Fruit fly (Drosophila melanogaster): ENCODE results near the gene Pfdn4.

The Pfdn4 gene

dm6 chr3L:5352684-5353322 lies 15.0 kb downstream of the Pfdn4 start (continued):
- TF ChIP-seq Eip75B (GFP tag; optimal IDR thresholded peaks at IDR 0.05), result peak; percentile 92
- peak; percentile 61 for TF ChIP-seq CG34406 (GFP tag; optimal IDR thresholded peaks at IDR 0.05)
- TF ChIP-seq CG10669 (GFP tag; optimal IDR thresholded peaks at IDR 0.05), result peak; percentile 95
- TF ChIP-seq CG8319 (GFP tag; optimal IDR thresholded peaks at IDR 0.05), result peak; percentile 26
- peak; percentile 72 for TF ChIP-seq Met (GFP tag; optimal IDR thresholded peaks at IDR 0.05)
- TF ChIP-seq eg (GFP tag; IDR thresholded peaks at IDR 0.05), result no peak
- peak; percentile 86 for TF ChIP-seq CG10631 (GFP tag; optimal IDR thresholded peaks at IDR 0.05)
- TF ChIP-seq net (GFP tag; optimal IDR thresholded peaks at IDR 0.05), result peak; percentile 61
- peak; percentile 89 for TF ChIP-seq CG6163 (GFP tag; IDR thresholded peaks at IDR 0.05)
- TF ChIP-seq lz (GFP tag; optimal IDR thresholded peaks at IDR 0.05), result peak; percentile 60
- peak; percentile 73 for TF ChIP-seq esn (GFP tag; optimal IDR thresholded peaks at IDR 0.05)
- TF ChIP-seq CG11762 (GFP tag; optimal IDR thresholded peaks at IDR 0.05; ENCODE audit: insufficient read depth), result peak; percentile 59
- TF ChIP-seq CG6792 (GFP tag; optimal IDR thresholded peaks at IDR 0.05), result peak; percentile 77

DNA sequence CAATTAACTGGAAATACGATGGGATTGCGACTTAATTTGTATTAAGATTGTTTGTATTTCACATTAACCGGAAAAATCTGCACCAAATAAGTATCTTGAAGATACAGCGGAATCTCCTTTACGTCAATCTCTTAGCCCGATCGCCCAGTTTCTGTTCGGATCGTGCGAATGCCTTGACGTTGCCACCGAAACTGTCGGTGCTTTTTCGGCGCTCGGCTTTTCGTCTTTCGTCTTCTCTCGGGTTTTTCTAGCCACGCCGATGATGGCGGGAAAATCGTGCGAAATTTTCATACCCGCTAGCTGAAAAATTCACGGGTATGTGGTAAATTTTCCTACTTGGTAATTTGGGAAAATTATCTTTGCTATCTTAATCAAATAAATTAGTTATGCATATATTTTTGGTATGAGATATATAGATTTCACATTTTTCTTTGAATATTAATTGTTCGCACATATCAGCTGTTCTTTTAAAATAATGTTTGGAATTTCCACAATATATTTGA lies 16.4 kb downstream of the Pfdn4 start:
- TF ChIP-seq Eip78C (GFP tag) (peak; percentile 53), CG8632 (GFP tag; optimal IDR thresholded peaks at IDR 0.05) (no peak)

- TF ChIP-seq OdsH (GFP tag; optimal IDR thresholded peaks at IDR 0.05) (peak; percentile 9), Hr4 (GFP tag; optimal IDR thresholded peaks at IDR 0.05) (no peak), fd59A (GFP tag; optimal IDR thresholded peaks at IDR 0.05) (peak; percentile 21), achi (GFP tag; optimal IDR thresholded peaks at IDR 0.05) (peak; percentile 26), CG3032 (tag; optimal IDR thresholded peaks at IDR 0.05) (no peak), svp (GFP tag) (peak; percentile 36), acj6 (GFP tag; optimal IDR thresholded peaks at IDR 0.05) (peak; percentile 2), esn (GFP tag; optimal IDR thresholded peaks at IDR 0.05) (no peak), CG11294 (GFP tag; IDR thresholded peaks at IDR 0.05) (no peak), CG6276 (GFP tag; optimal IDR thresholded peaks at IDR 0.05) (no peak), dsx (GFP tag; optimal IDR thresholded peaks at IDR 0.05; ENCODE audit: poor library complexity, severe bottlenecking) (peak; percentile 80), CG8119 (GFP tag; IDR thresholded peaks at IDR 0.05) (no peak), Eip78C (GFP tag) (peak; percentile 77), topi (GFP tag; optimal IDR thresholded peaks at IDR 0.05) (no peak), CG31627 (GFP tag; optimal IDR thresholded peaks at IDR 0.05) (no peak), Lpt (GFP tag; optimal IDR thresholded peaks at IDR 0.05) (peak; percentile 1), CG15336 (GFP tag; IDR thresholded peaks at IDR 0.05) (no peak), CG10631 (GFP tag; optimal IDR thresholded peaks at IDR 0.05) (peak; percentile 39), CG8319 (GFP tag; optimal IDR thresholded peaks at IDR 0.05) (no peak), eg (GFP tag; IDR thresholded peaks at IDR 0.05) (no peak)
These were observed 18.0 kb downstream of the Pfdn4 start for dm6 chr3L:5349751-5350310.

dm6 chr3L:5348987-5349386 lies 18.8 kb downstream of the Pfdn4 start:
- no peak for TF ChIP-seq Gug (GFP tag; IDR thresholded peaks at IDR 0.05)
- TF ChIP-seq fkh (GFP tag; optimal IDR thresholded peaks at IDR 0.05), result peak; percentile 65
- peak; percentile 2 for TF ChIP-seq svp (GFP tag)

DNA sequence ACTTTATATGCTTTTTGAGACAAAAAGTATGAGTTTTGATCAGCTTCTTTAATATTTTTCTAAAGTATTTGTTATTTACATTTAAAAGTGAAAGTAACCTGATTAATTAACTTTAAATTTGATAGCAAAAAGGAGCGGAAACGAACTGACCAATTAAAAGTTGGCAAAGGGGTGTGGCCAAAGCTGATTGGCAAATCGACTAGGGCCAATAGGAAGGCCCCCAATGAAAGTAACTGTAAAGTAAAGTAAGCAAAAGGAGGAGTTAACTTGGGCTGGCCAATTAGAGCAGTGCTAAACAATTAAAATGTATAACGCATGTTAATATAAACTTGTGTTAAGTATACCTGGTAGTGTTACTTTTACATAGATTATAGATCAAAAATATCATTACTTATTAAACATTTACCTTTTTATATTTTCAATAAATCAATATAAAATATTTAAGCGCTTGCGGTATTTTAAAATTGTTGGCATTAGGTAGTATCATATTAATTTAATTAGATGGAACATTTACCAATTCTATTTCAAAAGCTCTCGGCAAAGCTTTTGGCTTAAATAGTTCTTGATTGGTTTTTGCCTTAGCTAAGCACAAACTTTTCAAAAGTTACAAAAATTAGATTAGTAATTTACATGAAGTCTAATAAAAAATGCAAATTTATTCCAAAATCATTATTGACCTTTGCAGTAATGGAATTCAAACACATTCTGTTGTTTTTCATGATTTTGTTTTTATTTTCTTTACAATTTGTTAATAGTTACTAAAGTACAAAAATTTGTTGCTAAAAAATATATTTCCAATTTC lies 24.7 kb downstream of the Pfdn4 start:
- no peak for TF ChIP-seq lz (GFP tag; optimal IDR thresholded peaks at IDR 0.05)
- no peak for TF ChIP-seq CG3919 (GFP tag; optimal IDR thresholded peaks at IDR 0.05)
- peak; percentile 38 for TF ChIP-seq svp (GFP tag)
- no peak for TF ChIP-seq CG8632 (GFP tag; optimal IDR thresholded peaks at IDR 0.05)
- no peak for TF ChIP-seq CG7368 (GFP tag; optimal IDR thresholded peaks at IDR 0.05)
